Worm (Caenorhabditis elegans) whole organism, late embryonic: ENCODE results near the gene srv-26.
"Not testable (repeated sequence)": the region's sequence is repeated elsewhere in the genome, so short reads cannot be mapped to it uniquely, and the experiment has no call there.

Experiments used
- C08G9.2 ChIP-seq: sonication (generic microtip); optimal IDR thresholded peaks from 2 replicates; lab custom pipeline; 2016; ENCODE audit warnings: mild to moderate bottlenecking, missing genetic modification characterization, moderate library complexity, missing compliant biosample characterization
- K09A11.1 ChIP-seq: sonication (generic microtip); optimal IDR thresholded peaks from 2 replicates; lab custom pipeline; 2017; ENCODE audit warnings: antibody characterized with exemption, mild to moderate bottlenecking, missing genetic modification characterization, missing compliant biosample characterization; ENCODE audit not compliant: insufficient read depth
- T23F11.4 ChIP-seq: fragments of 200-800 bp; sonication (Bioruptor generic); optimal IDR thresholded peaks from 2 replicates; lab custom pipeline; 2018; ENCODE audit warnings: mild to moderate bottlenecking, missing genetic modification characterization, missing compliant biosample characterization
- ahr-1 ChIP-seq: sonication (generic microtip); optimal IDR thresholded peaks from 2 replicates; lab custom pipeline; 2016; ENCODE audit warnings: missing genetic modification characterization, missing compliant biosample characterization
- ama-1 ChIP-seq: fragments of 150-350 bp; optimal IDR thresholded peaks from 2 replicates; lab custom pipeline; 2014
- ceh-18 ChIP-seq: sonication (generic microtip); optimal IDR thresholded peaks from 2 replicates; lab custom pipeline; 2016; ENCODE audit warnings: missing genetic modification characterization, missing compliant biosample characterization
- ceh-2 ChIP-seq: sonication (generic microtip); optimal IDR thresholded peaks from 2 replicates; lab custom pipeline; 2016; ENCODE audit warnings: missing genotype, missing genetic modification characterization, missing compliant biosample characterization
- ceh-22 ChIP-seq: sonication (generic microtip); optimal IDR thresholded peaks from 2 replicates; lab custom pipeline; 2017; ENCODE audit warnings: missing biosample characterization, missing genetic modification characterization
- ceh-30 ChIP-seq: fragments of 150-350 bp; optimal IDR thresholded peaks from 2 replicates; lab custom pipeline; 2014; ENCODE audit warnings: missing biosample characterization, missing genetic modification characterization
- ceh-31 ChIP-seq: sonication (generic microtip); optimal IDR thresholded peaks from 2 replicates; lab custom pipeline; 2016; ENCODE audit warnings: missing genetic modification characterization, missing compliant biosample characterization
- ceh-34 ChIP-seq: sonication (generic microtip); optimal IDR thresholded peaks from 2 replicates; lab custom pipeline; 2016; ENCODE audit warnings: mild to moderate bottlenecking, missing genetic modification characterization, missing compliant biosample characterization
- ceh-45 ChIP-seq: fragments of 200-800 bp; sonication (Bioruptor generic); IDR thresholded peaks from 2 replicates; pipeline ENCODE4 v1.3.6; 2022; ENCODE audit warnings: missing genetic modification reagents, missing genetic modification characterization, missing compliant biosample characterization
- ceh-48 ChIP-seq: sonication (generic microtip); optimal IDR thresholded peaks from 2 replicates; lab custom pipeline; 2016; ENCODE audit warnings: missing genetic modification characterization, inconsistent platforms, missing compliant biosample characterization
- ceh-6 ChIP-seq: fragments of 200-800 bp; sonication (Bioruptor generic); optimal IDR thresholded peaks from 2 replicates; lab custom pipeline; 2018; ENCODE audit warnings: mild to moderate bottlenecking, missing genetic modification characterization, missing compliant biosample characterization
- ceh-9 ChIP-seq: sonication (generic microtip); optimal IDR thresholded peaks from 2 replicates; lab custom pipeline; 2016; ENCODE audit warnings: mild to moderate bottlenecking, missing genetic modification characterization, inconsistent platforms, missing compliant biosample characterization
- che-1 ChIP-seq: sonication (generic microtip); optimal IDR thresholded peaks from 2 replicates; lab custom pipeline; 2016; ENCODE audit warnings: mild to moderate bottlenecking, missing genetic modification characterization, missing compliant biosample characterization
- elt-4 ChIP-seq: sonication (generic microtip); optimal IDR thresholded peaks from 2 replicates; lab custom pipeline; 2016; ENCODE audit warnings: missing genetic modification characterization, missing compliant biosample characterization
- fax-1 ChIP-seq: sonication (generic microtip); optimal IDR thresholded peaks from 2 replicates; lab custom pipeline; 2016; ENCODE audit warnings: missing genotype, missing genetic modification characterization, missing compliant biosample characterization
- fkh-10 ChIP-seq: fragments of 150-350 bp; optimal IDR thresholded peaks from 2 replicates; lab custom pipeline; 2014; ENCODE audit warnings: missing biosample characterization, missing genetic modification reagents, missing genetic modification characterization
- fkh-6 ChIP-seq: sonication (generic microtip); optimal IDR thresholded peaks from 2 replicates; lab custom pipeline; 2016; ENCODE audit warnings: missing genetic modification characterization, missing compliant biosample characterization
- hlh-15 ChIP-seq: sonication (generic microtip); optimal IDR thresholded peaks from 2 replicates; lab custom pipeline; 2016; ENCODE audit warnings: missing genetic modification characterization, missing compliant biosample characterization
- lim-6 ChIP-seq: sonication (generic microtip); optimal IDR thresholded peaks from 2 replicates; lab custom pipeline; 2016; ENCODE audit warnings: missing genetic modification characterization, missing compliant biosample characterization
- lin-11 ChIP-seq: fragments of 200-800 bp; sonication (Bioruptor generic); optimal IDR thresholded peaks from 2 replicates; lab custom pipeline; 2018; ENCODE audit warnings: mild to moderate bottlenecking, missing genetic modification characterization, missing compliant biosample characterization
- madf-2 ChIP-seq: sonication (generic microtip); optimal IDR thresholded peaks from 2 replicates; lab custom pipeline; 2017; ENCODE audit warnings: missing genetic modification characterization, missing compliant biosample characterization
- nhr-232 ChIP-seq: sonication (generic microtip); optimal IDR thresholded peaks from 2 replicates; lab custom pipeline; 2016; ENCODE audit warnings: missing genetic modification characterization, missing compliant biosample characterization
- pag-3 ChIP-seq: sonication (generic microtip); optimal IDR thresholded peaks from 2 replicates; lab custom pipeline; 2016; ENCODE audit warnings: missing compliant biosample characterization, missing genetic modification characterization, borderline replicate concordance
- pros-1 ChIP-seq: fragments of 150-350 bp; optimal IDR thresholded peaks from 2 replicates; lab custom pipeline; 2014; ENCODE audit warnings: missing biosample characterization, missing genetic modification reagents, missing genetic modification characterization
- rnt-1 ChIP-seq: sonication (generic microtip); optimal IDR thresholded peaks from 2 replicates; lab custom pipeline; 2016; ENCODE audit warnings: missing genetic modification characterization, missing compliant biosample characterization
- sox-2 ChIP-seq: fragments of 200-800 bp; sonication (Bioruptor generic); IDR thresholded peaks from 2 replicates; pipeline ENCODE4 v1.3.6; 2022; ENCODE audit warnings: missing genetic modification reagents, missing genetic modification characterization, missing compliant biosample characterization
- syd-9 ChIP-seq: sonication (generic microtip); optimal IDR thresholded peaks from 2 replicates; lab custom pipeline; 2016; ENCODE audit warnings: mild to moderate bottlenecking, missing genetic modification characterization, moderate library complexity, missing compliant biosample characterization
- unc-42 ChIP-seq: sonication (generic microtip); optimal IDR thresholded peaks from 2 replicates; lab custom pipeline; 2016; ENCODE audit warnings: missing genotype, missing genetic modification characterization, missing compliant biosample characterization
- unc-55 ChIP-seq: sonication (generic microtip); optimal IDR thresholded peaks from 2 replicates; lab custom pipeline; 2017; ENCODE audit warnings: missing biosample characterization, missing genetic modification reagents, missing genetic modification characterization
- unc-86 ChIP-seq: sonication (generic microtip); optimal IDR thresholded peaks from 2 replicates; lab custom pipeline; 2016; ENCODE audit warnings: missing genetic modification characterization, missing compliant biosample characterization
- zip-5 ChIP-seq: sonication (generic microtip); optimal IDR thresholded peaks from 2 replicates; lab custom pipeline; 2016; ENCODE audit warnings: missing genetic modification characterization, missing compliant biosample characterization
- ztf-16 ChIP-seq: sonication (generic microtip); optimal IDR thresholded peaks from 2 replicates; lab custom pipeline; 2017; ENCODE audit warnings: missing genetic modification characterization, missing compliant biosample characterization

Gene srv-26

DNA sequence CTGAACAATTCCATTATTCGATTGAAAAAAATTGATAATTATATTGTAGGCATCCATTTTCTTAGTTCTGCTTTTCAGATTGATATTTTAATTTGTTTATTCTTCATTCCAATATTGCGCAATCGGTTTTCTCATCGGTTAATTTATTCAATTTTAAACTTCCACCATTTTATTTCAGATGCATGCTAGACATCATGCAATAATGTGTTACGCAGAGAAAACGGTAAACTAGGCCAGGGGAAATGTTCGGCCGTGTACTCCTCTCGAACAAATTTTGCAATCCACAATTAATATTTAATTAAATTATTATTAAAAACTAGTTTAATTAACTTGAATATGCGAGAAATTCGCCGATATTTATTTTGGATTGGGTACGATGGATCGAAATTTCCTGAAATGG lies 20.0 kb upstream of the srv-26 start, which contains the start of gene Y73B6BL.29 (continued):
- TF ChIP-seq madf-2 (tag; lab: Kevin White, UChicago) (no peak), ceh-6 (no peak), unc-55 (GFP tag; lab: Kevin White, UChicago) (peak; percentile 6), hlh-15 (tag; lab: Kevin White, UChicago) (no peak), ceh-48 (tag; lab: Kevin White, UChicago) (no peak), zip-5 (tag; lab: Kevin White, UChicago) (peak; percentile 84), syd-9 (tag; lab: Kevin White, UChicago) (no peak), sox-2 (GFP tag; lab: Robert Waterston, UW) (no peak), T23F11.4 (GFP tag; lab: Kevin White, UChicago) (no peak), pag-3 (tag; lab: Kevin White, UChicago) (no peak), fkh-10 (GFP tag; lab: Kevin White, UChicago) (no peak), ceh-45 (GFP tag; lab: Robert Waterston, UW) (no peak), unc-42 (tag; lab: Kevin White, UChicago) (peak; percentile 82), fax-1 (tag; lab: Kevin White, UChicago) (peak; percentile 75), nhr-232 (tag; lab: Kevin White, UChicago) (no peak), ceh-22 (tag; lab: Kevin White, UChicago) (no peak), ama-1 (lab: Kevin White, UChicago) (no peak), ceh-9 (tag; lab: Kevin White, UChicago) (no peak), rnt-1 (tag; lab: Kevin White, UChicago) (peak; percentile 59), ahr-1 (tag; lab: Kevin White, UChicago) (no peak), unc-86 (tag; lab: Kevin White, UChicago) (peak; percentile 12), ceh-2 (peak; percentile 92), lim-6 (tag; lab: Kevin White, UChicago) (peak; percentile 32), K09A11.1 (tag; lab: Kevin White, UChicago) (no peak), che-1 (tag; lab: Kevin White, UChicago) (no peak), ceh-31 (tag; lab: Kevin White, UChicago) (peak; percentile 91), ceh-34 (tag; lab: Kevin White, UChicago) (peak; percentile 13), C08G9.2 (tag; lab: Kevin White, UChicago) (peak; percentile 93), elt-4 (no peak), fkh-6 (no peak), pros-1 (tag; lab: Kevin White, UChicago) (no peak)

DNA sequence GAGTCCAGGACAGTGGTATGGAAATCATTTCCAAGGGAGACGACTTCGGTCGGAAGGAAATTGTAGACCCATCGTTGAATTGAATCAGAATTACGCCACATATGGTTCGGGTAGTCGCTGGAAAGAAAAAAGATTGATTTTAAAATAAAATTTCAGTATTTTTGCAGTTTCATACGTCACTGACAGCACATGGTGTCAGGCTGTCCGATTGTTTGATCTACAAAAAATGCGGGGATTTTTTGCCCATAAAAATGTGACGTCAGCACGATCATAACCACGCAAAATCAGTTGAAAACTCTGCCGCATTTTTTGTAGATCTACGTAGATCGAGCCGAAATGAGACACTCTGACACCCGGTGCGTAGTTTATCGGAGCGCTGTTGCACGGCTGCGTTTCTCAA lies 15.7 kb upstream of the srv-26 start, which contains the start of gene Y73B6BL.12:
Gene Y73B6BL.12, minus strand, starts transcription at position 101 of the 400 bp plus-strand sequence.
- not testable (repeated sequence) for TF ChIP-seq ceh-48 (tag; lab: Kevin White, UChicago); elt-4; ceh-30 (tag; lab: Kevin White, UChicago)
- TF ChIP-seq, all 69 proteins: peak for 0; not testable (repeated sequence) for 69

DNA sequence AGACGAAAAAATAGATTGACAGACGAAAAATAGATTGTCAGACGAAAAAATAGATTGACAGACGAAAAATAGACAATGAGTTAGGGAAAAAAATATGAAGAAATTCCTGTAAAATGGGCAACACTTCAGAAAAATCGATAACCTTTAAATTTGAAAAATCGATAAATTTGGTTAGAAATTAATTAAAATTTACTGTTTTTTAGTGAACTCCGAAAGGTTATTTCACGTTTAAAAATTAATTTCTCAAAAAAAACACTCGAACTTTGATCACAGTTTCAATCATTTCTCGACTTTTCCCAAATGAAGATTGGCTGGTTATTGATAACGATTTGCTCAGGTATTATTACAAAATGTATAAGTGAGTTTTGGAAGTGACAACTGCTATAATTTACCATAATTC lies 5.8 kb upstream of the srv-26 start, which contains the start of gene csp-2:
Gene csp-2, plus strand, starts transcription at position 301 of the 400 bp plus-strand sequence.
- no peak for TF ChIP-seq elt-4
- no peak for TF ChIP-seq lin-11 (tag; lab: Kevin White, UChicago)
- TF ChIP-seq zip-5 (tag; lab: Kevin White, UChicago): no peak
- no peak for TF ChIP-seq sox-2 (GFP tag; lab: Robert Waterston, UW)

DNA sequence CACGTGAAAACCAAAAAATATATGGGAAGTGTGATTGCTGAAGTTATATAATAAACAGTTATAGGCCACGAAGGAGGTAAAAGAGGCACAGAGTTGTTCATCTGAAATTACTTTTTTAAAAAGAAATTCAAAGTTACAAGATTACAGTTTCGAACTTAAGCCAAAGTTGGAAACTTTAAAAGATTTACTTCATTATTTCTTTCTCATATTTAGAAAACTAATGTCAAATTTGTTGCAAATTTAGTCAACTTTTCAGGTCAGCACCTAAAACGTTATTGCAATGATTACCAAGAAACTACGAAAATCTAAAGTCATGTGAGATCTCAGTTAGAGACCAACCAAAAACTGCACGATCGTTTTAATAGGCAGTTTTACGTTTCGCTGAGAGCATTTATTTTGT lies 2.0 kb upstream of the srv-26 start, which contains the start of gene srv-25:
Gene srv-25, minus strand, starts transcription at position 101 of the 400 bp plus-strand sequence.
- TF ChIP-seq elt-4: no peak
- no peak for TF ChIP-seq madf-2 (tag; lab: Kevin White, UChicago)
- no peak for TF ChIP-seq ceh-18 (tag; lab: Kevin White, UChicago)
- TF ChIP-seq fax-1 (tag; lab: Kevin White, UChicago): no peak
- TF ChIP-seq ztf-16: no peak
